Fruit fly (Drosophila melanogaster) whole organism, embryonic: ENCODE results near the gene RpS3.

Source experiments
- Adf1 ChIP-seq: fragments of 200-800 bp; sonication (Bioruptor generic); IDR thresholded peaks from 2 replicates; pipeline ENCODE4 v1.3.6; 2022; ENCODE audit warnings: missing biosample characterization, missing genetic modification characterization
- Antp ChIP-seq: fragments of 200-800 bp; sonication (Bioruptor generic); optimal IDR thresholded peaks from 3 replicates; lab custom pipeline; 2016; ENCODE audit warnings: missing biosample characterization, missing genetic modification characterization
- Awh ChIP-seq: fragments of 200-800 bp; sonication (Bioruptor generic); IDR thresholded peaks from 2 replicates; pipeline ENCODE4, ENCODE4 v1.3.6; 2022; ENCODE audit warnings: missing biosample characterization, missing genetic modification characterization
- CG10274 ChIP-seq: fragments of 200-800 bp; sonication (Bioruptor generic); optimal IDR thresholded peaks from 3 replicates; lab custom pipeline; 2017; ENCODE audit warnings: missing biosample characterization, mild to moderate bottlenecking, missing genetic modification characterization
- CG11247 ChIP-seq: fragments of 200-800 bp; sonication (Bioruptor generic); IDR thresholded peaks from 2 replicates; pipeline ENCODE4 v1.3.6; 2022; ENCODE audit warnings: missing biosample characterization, missing genetic modification characterization
- CG11456 ChIP-seq: fragments of 200-800 bp; sonication (Bioruptor generic); IDR thresholded peaks from 3 replicates; pipeline ENCODE4 v1.3.6; 2022; ENCODE audit warnings: missing biosample characterization, missing genetic modification characterization
- CG11504 ChIP-seq: fragments of 200-800 bp; sonication (Bioruptor generic); optimal IDR thresholded peaks from 3 replicates; lab custom pipeline; 2019; ENCODE audit warnings: missing biosample characterization, mild to moderate bottlenecking, missing genetic modification characterization, moderate library complexity
- CG11560 ChIP-seq: fragments of 200-800 bp; sonication (Bioruptor generic); IDR thresholded peaks from 3 replicates; pipeline ENCODE4 v1.3.6; 2022; ENCODE audit warnings: missing biosample characterization, missing genetic modification characterization
- CG12104 ChIP-seq: fragments of 200-800 bp; sonication (Bioruptor generic); optimal IDR thresholded peaks from 3 replicates; lab custom pipeline; 2016; ENCODE audit warnings: missing biosample characterization, missing genetic modification characterization
- CG12236 ChIP-seq: fragments of 200-800 bp; sonication (Bioruptor generic); optimal IDR thresholded peaks from 2 replicates; lab custom pipeline; 2016; ENCODE audit warnings: missing biosample characterization, missing genetic modification characterization
- CG1233 ChIP-seq: fragments of 200-800 bp; sonication (Bioruptor generic); optimal IDR thresholded peaks from 4 replicates; lab custom pipeline; 2018; ENCODE audit warnings: missing biosample characterization, mild to moderate bottlenecking, missing genetic modification characterization
- CG12744 ChIP-seq: fragments of 200-800 bp; sonication (Bioruptor generic); optimal IDR thresholded peaks from 2 replicates; lab custom pipeline; 2016; ENCODE audit warnings: missing biosample characterization, missing genetic modification characterization
- CG15073 ChIP-seq: fragments of 200-800 bp; sonication (Bioruptor generic); optimal IDR thresholded peaks from 2 replicates; lab custom pipeline; 2016; ENCODE audit warnings: missing biosample characterization, missing genetic modification characterization
- CG2116 ChIP-seq: fragments of 200-800 bp; sonication (Bioruptor generic); optimal IDR thresholded peaks from 3 replicates; lab custom pipeline; 2018; ENCODE audit warnings: missing biosample characterization, mild to moderate bottlenecking, missing genetic modification characterization
- CG2202 ChIP-seq: fragments of 200-800 bp; sonication (Bioruptor generic); optimal IDR thresholded peaks from 2 replicates; lab custom pipeline; 2018; ENCODE audit warnings: missing biosample characterization, mild to moderate bottlenecking, missing genetic modification characterization
- CG2712 ChIP-seq: fragments of 200-800 bp; optimal IDR thresholded peaks from 3 replicates; lab custom pipeline; 2019; ENCODE audit warnings: missing biosample characterization, mild to moderate bottlenecking, missing genetic modification characterization, moderate library complexity
- CG31365 ChIP-seq: fragments of 200-800 bp; sonication (Bioruptor generic); optimal IDR thresholded peaks from 2 replicates; lab custom pipeline; 2018; ENCODE audit warnings: missing biosample characterization, mild to moderate bottlenecking, missing genetic modification characterization
- CG33557 ChIP-seq: fragments of 200-800 bp; sonication (Bioruptor generic); optimal IDR thresholded peaks from 2 replicates; lab custom pipeline; 2019; ENCODE audit warnings: missing biosample characterization, mild to moderate bottlenecking, missing genetic modification characterization, moderate library complexity
- CG42726 ChIP-seq: fragments of 200-800 bp; sonication (Bioruptor generic); IDR thresholded peaks from 2 replicates; pipeline ENCODE4 v1.3.6; 2022; ENCODE audit warnings: missing biosample characterization, missing genetic modification characterization; ENCODE audit not compliant: partially characterized antibody
- CG4360 ChIP-seq: fragments of 200-800 bp; sonication (Bioruptor generic); IDR thresholded peaks from 2 replicates; pipeline ENCODE4 v1.3.6; 2022; ENCODE audit warnings: missing biosample characterization, missing genetic modification characterization
- CG5180 ChIP-seq: fragments of 200-800 bp; sonication (Bioruptor generic); optimal IDR thresholded peaks from 3 replicates; lab custom pipeline; 2017; ENCODE audit warnings: missing biosample characterization, missing genetic modification characterization, mild to moderate bottlenecking, moderate library complexity, missing genetic modification reagents
- CG5245 ChIP-seq: fragments of 200-800 bp; sonication (Bioruptor generic); optimal IDR thresholded peaks from 3 replicates; lab custom pipeline; 2016; ENCODE audit warnings: missing biosample characterization, missing genetic modification characterization
- CG7786 ChIP-seq: fragments of 200-800 bp; sonication (Bioruptor generic); optimal IDR thresholded peaks from 2 replicates; lab custom pipeline; 2016; ENCODE audit warnings: missing biosample characterization, missing genetic modification characterization
- CG8089 ChIP-seq: fragments of 200-800 bp; sonication (Bioruptor generic); optimal IDR thresholded peaks from 3 replicates; lab custom pipeline; 2016; ENCODE audit warnings: missing biosample characterization, missing genetic modification characterization
- Fer1 ChIP-seq: fragments of 200-800 bp; sonication (Bioruptor generic); optimal IDR thresholded peaks from 2 replicates; lab custom pipeline; 2017; ENCODE audit warnings: missing biosample characterization, mild to moderate bottlenecking, missing genetic modification characterization
- Meics ChIP-seq: fragments of 200-800 bp; sonication (Bioruptor generic); optimal IDR thresholded peaks from 2 replicates; lab custom pipeline; 2017; ENCODE audit warnings: missing biosample characterization, mild to moderate bottlenecking, missing genetic modification characterization
- Neu2 ChIP-seq: fragments of 200-800 bp; sonication (Bioruptor generic); optimal IDR thresholded peaks from 3 replicates; lab custom pipeline; 2016; ENCODE audit warnings: missing biosample characterization, missing genetic modification characterization, borderline replicate concordance
- Nf-YB ChIP-seq: fragments of 200-800 bp; sonication (Bioruptor generic); optimal IDR thresholded peaks from 3 replicates; lab custom pipeline; 2019; ENCODE audit warnings: missing biosample characterization, mild to moderate bottlenecking, missing genetic modification characterization, moderate library complexity
- Oli ChIP-seq: fragments of 200-800 bp; sonication (Bioruptor generic); optimal IDR thresholded peaks from 2 replicates; lab custom pipeline; 2018; ENCODE audit warnings: missing biosample characterization, mild to moderate bottlenecking, missing genetic modification characterization, moderate library complexity
- Six4 ChIP-seq: fragments of 200-800 bp; sonication (Bioruptor generic); optimal IDR thresholded peaks from 2 replicates; lab custom pipeline; 2016; ENCODE audit warnings: missing biosample characterization, missing genetic modification characterization
- Spps ChIP-seq: fragments of 200-800 bp; sonication (Bioruptor generic); optimal IDR thresholded peaks from 2 replicates; lab custom pipeline; 2018; ENCODE audit warnings: missing biosample characterization, mild to moderate bottlenecking, missing genetic modification characterization
- Ssrp ChIP-seq: fragments of 200-800 bp; sonication (Bioruptor generic); optimal IDR thresholded peaks from 2 replicates; lab custom pipeline; 2018; ENCODE audit warnings: missing biosample characterization, mild to moderate bottlenecking, missing genetic modification characterization, moderate library complexity
- TFAM ChIP-seq: fragments of 200-800 bp; sonication (Bioruptor generic); optimal IDR thresholded peaks from 2 replicates; lab custom pipeline; 2017; ENCODE audit warnings: missing biosample characterization, missing genetic modification characterization, inconsistent platforms
- ase ChIP-seq: fragments of 200-800 bp; sonication (Bioruptor generic); IDR thresholded peaks from 3 replicates; pipeline ENCODE4 v1.3.6; 2022; ENCODE audit warnings: missing biosample characterization, missing genetic modification characterization
- bigmax ChIP-seq: fragments of 200-800 bp; sonication (Bioruptor generic); optimal IDR thresholded peaks from 2 replicates; lab custom pipeline; 2018; ENCODE audit warnings: missing biosample characterization, mild to moderate bottlenecking, missing genetic modification characterization
- bsh ChIP-seq, 2 experiments: fragments of 200-800 bp; sonication (Bioruptor generic); optimal IDR thresholded peaks; 2 replicates each; lab custom pipeline; 2017 to 2018; ENCODE audit warnings: mild to moderate bottlenecking in 2 of 2, missing biosample characterization in 2 of 2, missing genetic modification characterization in 2 of 2, moderate library complexity in 1 of 2
- crc ChIP-seq: fragments of 200-800 bp; sonication (Bioruptor generic); optimal IDR thresholded peaks from 2 replicates; lab custom pipeline; 2016; ENCODE audit warnings: missing biosample characterization, missing genetic modification characterization
- dan ChIP-seq: fragments of 200-800 bp; sonication (Bioruptor generic); IDR thresholded peaks from 2 replicates; pipeline ENCODE4 v1.3.6; 2022; ENCODE audit warnings: missing biosample characterization, missing genetic modification characterization
- dysf ChIP-seq: fragments of 200-800 bp; sonication (Bioruptor generic); IDR thresholded peaks from 3 replicates; pipeline ENCODE4 v1.3.6; 2022; ENCODE audit warnings: missing biosample characterization, missing genetic modification characterization
- hbn ChIP-seq: fragments of 200-800 bp; sonication (Bioruptor generic); IDR thresholded peaks from 2 replicates; pipeline ENCODE4 v1.3.6; 2022; ENCODE audit warnings: missing biosample characterization, missing genetic modification characterization; ENCODE audit not compliant: partially characterized antibody
- lola ChIP-seq, 3 experiments: fragments of >200 bp in 2 of 3; fragments of 200-800 bp in 1 of 3; sonication (Bioruptor generic) in 1 of 3; optimal IDR thresholded peaks; 2 replicates each; lab custom pipeline; 2017 to 2019; ENCODE audit warnings: missing biosample characterization in 3 of 3, missing genetic modification characterization in 3 of 3, mild to moderate bottlenecking in 1 of 3, moderate library complexity in 1 of 3
- nau ChIP-seq: fragments of 200-800 bp; sonication (Bioruptor generic); optimal IDR thresholded peaks from 3 replicates; lab custom pipeline; 2017; ENCODE audit warnings: missing biosample characterization, mild to moderate bottlenecking, missing genetic modification characterization, missing genetic modification reagents
- pita ChIP-seq: fragments of 200-800 bp; sonication (Bioruptor generic); optimal IDR thresholded peaks from 2 replicates; lab custom pipeline; 2017; ENCODE audit warnings: missing biosample characterization, mild to moderate bottlenecking, missing genetic modification characterization
- pnt ChIP-seq: fragments of 200-800 bp; sonication (Bioruptor generic); optimal IDR thresholded peaks from 3 replicates; lab custom pipeline; 2016; ENCODE audit warnings: missing biosample characterization, missing genetic modification characterization
- sd ChIP-seq: fragments of 200-800 bp; sonication (Bioruptor generic); optimal IDR thresholded peaks from 3 replicates; lab custom pipeline; 2018; ENCODE audit warnings: missing biosample characterization, mild to moderate bottlenecking, missing genetic modification characterization, moderate library complexity
- sens ChIP-seq: fragments of 200-800 bp; sonication (Bioruptor generic); peaks from one replicate; lab custom pipeline; 2016; ENCODE audit warnings: missing biosample characterization, missing genetic modification characterization
- so ChIP-seq: fragments of 200-800 bp; sonication (Bioruptor generic); IDR thresholded peaks from 3 replicates; pipeline ENCODE4 v1.3.6; 2022; ENCODE audit warnings: missing biosample characterization, missing genetic modification characterization
- tll ChIP-seq, 2 experiments: fragments of 200-800 bp in 1 of 2; fragments of >200 bp in 1 of 2; sonication (Bioruptor generic) in 1 of 2; optimal IDR thresholded peaks; 2 replicates each; lab custom pipeline; 2017 to 2019; ENCODE audit warnings: missing biosample characterization in 2 of 2, missing genetic modification characterization in 2 of 2, mild to moderate bottlenecking in 1 of 2, moderate library complexity in 1 of 2
- tna ChIP-seq: fragments of 200-800 bp; sonication (Bioruptor generic); IDR thresholded peaks from 2 replicates; pipeline ENCODE4 v1.3.6; 2022; ENCODE audit warnings: missing biosample characterization, missing genetic modification characterization; ENCODE audit not compliant: partially characterized antibody
- wor ChIP-seq: fragments of 200-800 bp; sonication (Bioruptor generic); IDR thresholded peaks from 2 replicates; pipeline ENCODE4 v1.3.6; 2022; ENCODE audit warnings: missing biosample characterization, missing genetic modification characterization
- zfh1 ChIP-seq: fragments of 200-800 bp; sonication (Bioruptor generic); IDR thresholded peaks from 3 replicates; pipeline ENCODE4 v1.3.6; 2022; ENCODE audit warnings: missing biosample characterization, missing genetic modification characterization

Gene RpS3

dm6 chr3R:23363515-23364124 lies 5.0 kb downstream of the RpS3 start, which contains the start of gene CG4408 (continued):
- no peak for TF ChIP-seq bigmax (GFP tag; lab: Kevin White, UChicago)
- TF ChIP-seq tna (GFP tag; lab: Robert Waterston, UW) = no peak
- TF ChIP-seq CG12104 (GFP tag; lab: Kevin White, UChicago) = no peak
- 0 out of 3 replicates have a peak, but pooled peaks have one; percentile 32 for TF ChIP-seq CG11560
- peak; percentile 38 for TF ChIP-seq CG7786 (GFP tag; lab: Kevin White, UChicago)
- TF ChIP-seq wor (GFP tag; lab: Robert Waterston, UW) = no peak
- no peak for TF ChIP-seq hbn (GFP tag; lab: Robert Waterston, UW)
- TF ChIP-seq CG5245 (GFP tag; lab: Kevin White, UChicago) = peak; percentile 0
- no peak for TF ChIP-seq CG11456
- no peak for TF ChIP-seq CG12744 (GFP tag; lab: Kevin White, UChicago)
- TF ChIP-seq pita = no peak
- TF ChIP-seq CG5180 = no peak
- TF ChIP-seq lola (GFP tag; optimal IDR thresholded peaks at IDR 0.05; lab: Kevin White, UChicago) = no peak
- TF ChIP-seq CG2712 (tag; lab: Kevin White, UChicago) = peak; percentile 45
- TF ChIP-seq CG10274 = peak; percentile 84
- TF ChIP-seq so (GFP tag; lab: Robert Waterston, UW) = no peak
- TF ChIP-seq CG2116 (GFP tag; lab: Kevin White, UChicago) = no peak
- TF ChIP-seq CG15073 (GFP tag; lab: Kevin White, UChicago) = no peak
- TF ChIP-seq zfh1 (GFP tag; lab: Robert Waterston, UW) = no peak
- TF ChIP-seq ase (GFP tag; lab: Robert Waterston, UW) = no peak
- no peak for TF ChIP-seq crc (GFP tag; lab: Kevin White, UChicago)
- no peak for TF ChIP-seq Neu2 (GFP tag; lab: Kevin White, UChicago)
- TF ChIP-seq Antp (GFP tag; lab: Kevin White, UChicago) = no peak
- TF ChIP-seq Spps (tag; lab: Kevin White, UChicago) = no peak
- TF ChIP-seq CG12236 (GFP tag; lab: Kevin White, UChicago) = no peak
- TF ChIP-seq Meics (GFP tag; lab: Kevin White, UChicago) = peak; percentile 53
- no peak for TF ChIP-seq Ssrp (tag; lab: Kevin White, UChicago)
- TF ChIP-seq bsh (GFP tag; optimal IDR thresholded peaks at IDR 0.05; lab: Kevin White, UChicago) = peak; percentile 19 to 20
- TF ChIP-seq tll (GFP tag; optimal IDR thresholded peaks at IDR 0.05; lab: Kevin White, UChicago) = no peak
- no peak for TF ChIP-seq CG2202
- no peak for TF ChIP-seq Fer1
- no peak for TF ChIP-seq Six4 (GFP tag; lab: Kevin White, UChicago)
- 0 out of 3 replicates have a peak, but pooled peaks have one; percentile 16 for TF ChIP-seq dysf (GFP tag; lab: Robert Waterston, UW)
- TF ChIP-seq CG8089 = no peak
- TF ChIP-seq TFAM (GFP tag; lab: Kevin White, UChicago) = no peak
- TF ChIP-seq CG33557 (GFP tag; lab: Kevin White, UChicago) = no peak
- no peak for TF ChIP-seq CG42726 (GFP tag; lab: Robert Waterston, UW)
- no peak for TF ChIP-seq Nf-YB (GFP tag; lab: Kevin White, UChicago)
- TF ChIP-seq, all 482 proteins: peak for 118

dm6 chr3R:23365028-23365427 lies 6.4 kb downstream of the RpS3 start:
- no peak for TF ChIP-seq CG1233 (GFP tag; lab: Kevin White, UChicago)
- no peak for TF ChIP-seq pnt (GFP tag; lab: Kevin White, UChicago)
- TF ChIP-seq CG11504 = peak; percentile 20
- no peak for TF ChIP-seq CG11247
- no peak for TF ChIP-seq sd (tag; lab: Kevin White, UChicago)
- TF ChIP-seq pita = no peak
- TF ChIP-seq Adf1 = no peak
- TF ChIP-seq Awh (GFP tag; lab: Robert Waterston, UW) = no peak
- TF ChIP-seq CG31365 (tag; lab: Kevin White, UChicago) = no peak
- TF ChIP-seq dan = no peak
- no peak for TF ChIP-seq CG4360 (GFP tag; lab: Robert Waterston, UW)
- peak; percentile 16 for TF ChIP-seq sens
- peak; percentile 6 for TF ChIP-seq Oli
- TF ChIP-seq nau (GFP tag; lab: Kevin White, UChicago) = no peak
